Worm (Caenorhabditis elegans) whole organism, young adult: ENCODE data around the gene F26G5.1.

ENCODE experiments used
- B0035.1 ChIP-seq: sonication (generic microtip); optimal IDR thresholded peaks from 2 replicates; lab custom pipeline; 2016; ENCODE audit warnings: missing genetic modification characterization, mild to moderate bottlenecking, missing compliant biosample characterization, missing genotype, missing genetic modification reagents
- B0336.3 ChIP-seq: fragments of 200-800 bp; sonication (Bioruptor generic); IDR thresholded peaks from 2 replicates; pipeline ENCODE4 v1.3.6; 2022; ENCODE audit warnings: missing genetic modification characterization, missing compliant biosample characterization
- C06A6.2 ChIP-seq: fragments of 200-800 bp; sonication (Bioruptor generic); conservative IDR thresholded peaks from 2 replicates; pipeline ENCODE4 v1.3.6; 2022; ENCODE audit warnings: missing genetic modification characterization, missing compliant biosample characterization
- D2030.7 ChIP-seq: fragments of 200-800 bp; sonication (Bioruptor generic); IDR thresholded peaks from 2 replicates; pipeline ENCODE4 v1.3.6; 2022; ENCODE audit warnings: missing genetic modification reagents, missing genetic modification characterization, missing compliant biosample characterization
- F39B2.1 ChIP-seq: fragments of 200-800 bp; sonication (Bioruptor generic); IDR thresholded peaks from 2 replicates; pipeline ENCODE4 v1.3.6; 2022; ENCODE audit warnings: missing genetic modification reagents, missing genetic modification characterization, missing compliant biosample characterization
- F52B5.7 ChIP-seq: sonication (generic microtip); optimal IDR thresholded peaks from 2 replicates; lab custom pipeline; 2016; ENCODE audit warnings: mild to moderate bottlenecking, missing genetic modification characterization, missing compliant biosample characterization
- F55B11.4 ChIP-seq: sonication (generic microtip); optimal IDR thresholded peaks from 2 replicates; lab custom pipeline; 2016; ENCODE audit warnings: missing compliant biosample characterization, missing genetic modification characterization, borderline replicate concordance; ENCODE audit not compliant: insufficient read depth
- K12H6.12 ChIP-seq: fragments of 200-800 bp; sonication (Bioruptor generic); optimal IDR thresholded peaks from 2 replicates; lab custom pipeline; 2018; ENCODE audit warnings: mild to moderate bottlenecking, missing genetic modification characterization, missing compliant biosample characterization
- Y53F4B.3 ChIP-seq: fragments of 200-800 bp; sonication (Bioruptor generic); IDR thresholded peaks from 2 replicates; pipeline ENCODE4 v1.3.6; 2022; ENCODE audit warnings: missing genetic modification reagents, missing genetic modification characterization, missing compliant biosample characterization
- akir-1 ChIP-seq: fragments of 200-800 bp; sonication (Bioruptor generic); optimal IDR thresholded peaks from 2 replicates; lab custom pipeline; 2018; ENCODE audit warnings: mild to moderate bottlenecking, missing genetic modification characterization, moderate library complexity, missing compliant biosample characterization
- ama-1 ChIP-seq, 3 experiments: fragments of 150-350 bp in 1 of 3; sonication (generic microtip) in 2 of 3; optimal IDR thresholded peaks; 2 replicates each; lab custom pipeline; 2014 to 2018; ENCODE audit warnings: missing biosample characterization in 2 of 3, missing genetic modification characterization in 2 of 3, missing genetic modification reagents in 2 of 3
- aptf-2 ChIP-seq: fragments of 200-800 bp; sonication (Bioruptor generic); conservative IDR thresholded peaks from 2 replicates; pipeline ENCODE4 v1.3.6; 2022; ENCODE audit warnings: missing genetic modification reagents, missing genetic modification characterization, missing compliant biosample characterization
- aptf-3 ChIP-seq: fragments of 200-800 bp; sonication (Bioruptor generic); IDR thresholded peaks from 2 replicates; pipeline ENCODE4 v1.3.6; 2022; ENCODE audit warnings: missing genetic modification characterization, missing compliant biosample characterization
- atf-7 ChIP-seq: sonication (generic microtip); optimal IDR thresholded peaks from 2 replicates; lab custom pipeline; 2017; ENCODE audit warnings: mild to moderate bottlenecking, missing genetic modification characterization, missing compliant biosample characterization
- athp-1 ChIP-seq: sonication (generic microtip); optimal IDR thresholded peaks from 2 replicates; lab custom pipeline; 2017; ENCODE audit warnings: mild to moderate bottlenecking, missing genetic modification characterization, missing compliant biosample characterization
- attf-6 ChIP-seq: fragments of 200-800 bp; sonication (Bioruptor generic); IDR thresholded peaks from 2 replicates; pipeline ENCODE4 v1.3.6; 2022; ENCODE audit warnings: missing genetic modification reagents, missing genetic modification characterization, missing compliant biosample characterization
- ccch-3 ChIP-seq: fragments of 200-800 bp; sonication (Bioruptor generic); optimal IDR thresholded peaks from 2 replicates; lab custom pipeline; 2018; ENCODE audit warnings: mild to moderate bottlenecking, missing genetic modification characterization, missing compliant biosample characterization
- ceh-100 ChIP-seq: fragments of 200-800 bp; sonication (Bioruptor generic); IDR thresholded peaks from 2 replicates; pipeline ENCODE4 v1.3.6; 2022; ENCODE audit warnings: missing genetic modification reagents, missing genetic modification characterization, missing compliant biosample characterization
- chd-7 ChIP-seq: sonication (generic microtip); optimal IDR thresholded peaks from 2 replicates; lab custom pipeline; 2016; ENCODE audit warnings: mild to moderate bottlenecking, missing genetic modification characterization, moderate library complexity, missing compliant biosample characterization
- dox-1 ChIP-seq: fragments of 200-800 bp; sonication (Bioruptor generic); IDR thresholded peaks from 2 replicates; pipeline ENCODE4 v1.3.6; 2022; ENCODE audit warnings: missing genetic modification reagents, missing genetic modification characterization, missing compliant biosample characterization
- dpff-1 ChIP-seq: sonication (generic microtip); optimal IDR thresholded peaks from 2 replicates; lab custom pipeline; 2017; ENCODE audit warnings: mild to moderate bottlenecking, missing genetic modification characterization, missing compliant biosample characterization
- egl-18 ChIP-seq: fragments of 200-800 bp; sonication (Bioruptor generic); IDR thresholded peaks from 2 replicates; pipeline ENCODE4 v1.3.6; 2022; ENCODE audit warnings: missing genetic modification reagents, missing genetic modification characterization, missing compliant biosample characterization
- ekl-4 ChIP-seq: fragments of 200-800 bp; sonication (Bioruptor generic); IDR thresholded peaks from 2 replicates; pipeline ENCODE4 v1.3.6; 2022; ENCODE audit warnings: missing genetic modification reagents, missing genetic modification characterization, missing compliant biosample characterization
- fkh-3 ChIP-seq: sonication (generic microtip); optimal IDR thresholded peaks from 2 replicates; lab custom pipeline; 2016; ENCODE audit warnings: mild to moderate bottlenecking, missing genetic modification characterization, missing compliant biosample characterization
- hmg-1.2 ChIP-seq: fragments of 200-800 bp; sonication (Bioruptor generic); IDR thresholded peaks from 2 replicates; pipeline ENCODE4 v1.3.6; 2022; ENCODE audit warnings: missing genetic modification reagents, missing genetic modification characterization, missing compliant biosample characterization
- hrde-1 ChIP-seq: sonication (generic microtip); optimal IDR thresholded peaks from 2 replicates; lab custom pipeline; 2016; ENCODE audit warnings: missing genetic modification characterization, mild to moderate bottlenecking, missing compliant biosample characterization, moderate library complexity, missing genotype, missing genetic modification reagents, borderline replicate concordance
- lsl-1 ChIP-seq: fragments of 200-800 bp; sonication (Bioruptor generic); optimal IDR thresholded peaks from 2 replicates; lab custom pipeline; 2018; ENCODE audit warnings: mild to moderate bottlenecking, missing genetic modification characterization, moderate library complexity, missing compliant biosample characterization
- madf-8 ChIP-seq: fragments of 200-800 bp; sonication (Bioruptor generic); conservative IDR thresholded peaks from 2 replicates; pipeline ENCODE4 v1.3.6; 2022; ENCODE audit warnings: missing genetic modification reagents, missing genetic modification characterization, missing compliant biosample characterization
- mes-4 ChIP-seq: sonication (generic microtip); optimal IDR thresholded peaks from 2 replicates; lab custom pipeline; 2016; ENCODE audit warnings: missing genotype, missing genetic modification characterization, missing compliant biosample characterization
- nhr-120 ChIP-seq: fragments of 200-800 bp; sonication (Bioruptor generic); IDR thresholded peaks from 2 replicates; pipeline ENCODE4 v1.3.6; 2022; ENCODE audit warnings: missing genetic modification characterization, missing compliant biosample characterization
- nhr-179 ChIP-seq: sonication (generic microtip); optimal IDR thresholded peaks from 2 replicates; lab custom pipeline; 2016; ENCODE audit warnings: mild to moderate bottlenecking, missing genetic modification characterization, missing compliant biosample characterization
- nhr-80 ChIP-seq: sonication (generic microtip); optimal IDR thresholded peaks from 2 replicates; lab custom pipeline; 2016; ENCODE audit warnings: missing genetic modification characterization, missing compliant biosample characterization
- pha-4 ChIP-seq: fragments of 150-350 bp; sonication (generic microtip); optimal IDR thresholded peaks from 2 replicates; lab custom pipeline; 2014; ENCODE audit warnings: missing biosample characterization, missing genetic modification reagents, missing genetic modification characterization
- rcor-1 ChIP-seq: fragments of 200-800 bp; sonication (Bioruptor generic); IDR thresholded peaks from 2 replicates; pipeline ENCODE4 v1.3.6; 2022; ENCODE audit warnings: missing genetic modification reagents, missing genetic modification characterization, missing compliant biosample characterization
- repo-1 ChIP-seq: sonication (generic microtip); optimal IDR thresholded peaks from 2 replicates; lab custom pipeline; 2017; ENCODE audit warnings: mild to moderate bottlenecking, missing genetic modification characterization, missing compliant biosample characterization
- sea-2 ChIP-seq: fragments of 200-800 bp; sonication (Bioruptor generic); IDR thresholded peaks from 2 replicates; pipeline ENCODE4 v1.3.6; 2022; ENCODE audit warnings: missing genetic modification characterization, missing compliant biosample characterization
- snpc-1.1 ChIP-seq: sonication (generic microtip); optimal IDR thresholded peaks from 2 replicates; lab custom pipeline; 2017; ENCODE audit warnings: missing genetic modification characterization, mild to moderate bottlenecking, missing compliant biosample characterization, antibody characterized with exemption, moderate library complexity, missing genotype, missing genetic modification reagents; ENCODE audit not compliant: insufficient read depth
- snpc-4 ChIP-seq, 5 experiments: fragments of 150-350 bp in 1 of 5; sonication (generic microtip) in 4 of 5; optimal IDR thresholded peaks; 2 replicates each; lab custom pipeline; 2014 to 2018; ENCODE audit warnings: missing genetic modification characterization in 5 of 5, missing biosample characterization in 3 of 5, antibody characterized with exemption in 2 of 5, mild to moderate bottlenecking in 2 of 5, missing compliant biosample characterization in 2 of 5, missing genotype in 2 of 5, moderate library complexity in 2 of 5, missing genetic modification reagents in 1 of 5
- somi-1 ChIP-seq: fragments of 200-800 bp; sonication (Bioruptor generic); optimal IDR thresholded peaks from 2 replicates; lab custom pipeline; 2018; ENCODE audit warnings: mild to moderate bottlenecking, missing genetic modification characterization, missing compliant biosample characterization
- tbp1 ChIP-seq: fragments of 200-800 bp; sonication (Bioruptor generic); optimal IDR thresholded peaks from 2 replicates; lab custom pipeline; 2018; ENCODE audit warnings: mild to moderate bottlenecking, missing genetic modification characterization, missing compliant biosample characterization
- tbx-9 ChIP-seq: sonication (generic microtip); optimal IDR thresholded peaks from 2 replicates; lab custom pipeline; 2016; ENCODE audit warnings: borderline replicate concordance, missing genetic modification characterization, inconsistent platforms, missing compliant biosample characterization
- xnd-1 ChIP-seq: sonication (generic microtip); optimal IDR thresholded peaks from 2 replicates; lab custom pipeline; 2016; ENCODE audit warnings: missing genotype, missing genetic modification reagents, missing genetic modification characterization, missing compliant biosample characterization
- zim-3 ChIP-seq: sonication (generic microtip); optimal IDR thresholded peaks from 2 replicates; lab custom pipeline; 2017; ENCODE audit warnings: mild to moderate bottlenecking, missing genetic modification characterization, moderate library complexity, missing compliant biosample characterization
- ztf-25 ChIP-seq: fragments of 200-800 bp; sonication (Bioruptor generic); IDR thresholded peaks from 2 replicates; pipeline ENCODE4 v1.3.6; 2022; ENCODE audit warnings: missing genetic modification reagents, missing genetic modification characterization, missing compliant biosample characterization
- ztf-3 ChIP-seq: fragments of 200-800 bp; sonication (Bioruptor generic); optimal IDR thresholded peaks from 2 replicates; lab custom pipeline; 2018; ENCODE audit warnings: mild to moderate bottlenecking, missing genetic modification characterization, missing compliant biosample characterization

Gene F26G5.1

DNA sequence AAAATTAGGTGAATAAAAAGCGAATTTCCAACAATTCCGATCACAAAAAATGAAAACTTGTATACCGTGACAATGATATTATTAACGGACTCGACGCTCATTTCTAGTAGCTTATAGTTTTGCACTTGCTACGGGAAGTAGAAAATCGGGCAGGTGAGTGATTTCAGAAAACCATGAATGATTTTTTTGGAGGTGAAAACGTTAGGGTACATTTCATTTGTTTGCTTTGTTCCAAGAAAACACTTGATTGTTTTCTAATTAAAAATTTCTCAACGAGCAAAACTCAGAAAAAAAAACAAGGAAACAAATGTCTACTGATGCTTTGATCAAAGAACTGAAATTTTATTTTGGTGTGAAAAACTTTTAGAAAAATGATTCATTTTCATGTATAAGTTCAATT is 5.6 kb downstream of the F26G5.1 start, which contains the start of gene srsx-12:
Gene srsx-12, minus strand, starts transcription at position 101 of the 400 bp plus-strand sequence.
- TF ChIP-seq tbp1 (GFP tag; lab: Kevin White, UChicago), result no peak
- TF ChIP-seq Y53F4B.3 (GFP tag; lab: Robert Waterston, UW), result no peak
- TF ChIP-seq pha-4 (tag; lab: Kevin White, UChicago), result no peak
- no peak for TF ChIP-seq nhr-80 (tag; lab: Kevin White, UChicago)
- TF ChIP-seq aptf-2 (GFP tag; lab: Robert Waterston, UW), result no peak
- TF ChIP-seq somi-1, result no peak
- no peak for TF ChIP-seq ekl-4 (GFP tag; lab: Robert Waterston, UW)
- no peak for TF ChIP-seq fkh-3 (tag; lab: Kevin White, UChicago)
- TF ChIP-seq ama-1 (optimal IDR thresholded peaks at IDR 0.05; lab: Kevin White, UChicago), result no peak
- no peak for TF ChIP-seq ama-1 (GFP tag; optimal IDR thresholded peaks at IDR 0.05; lab: Kevin White, UChicago)
- TF ChIP-seq dpff-1 (tag; lab: Kevin White, UChicago), result no peak
- no peak for TF ChIP-seq egl-18
- TF ChIP-seq ceh-100 (GFP tag; lab: Robert Waterston, UW), result no peak

DNA sequence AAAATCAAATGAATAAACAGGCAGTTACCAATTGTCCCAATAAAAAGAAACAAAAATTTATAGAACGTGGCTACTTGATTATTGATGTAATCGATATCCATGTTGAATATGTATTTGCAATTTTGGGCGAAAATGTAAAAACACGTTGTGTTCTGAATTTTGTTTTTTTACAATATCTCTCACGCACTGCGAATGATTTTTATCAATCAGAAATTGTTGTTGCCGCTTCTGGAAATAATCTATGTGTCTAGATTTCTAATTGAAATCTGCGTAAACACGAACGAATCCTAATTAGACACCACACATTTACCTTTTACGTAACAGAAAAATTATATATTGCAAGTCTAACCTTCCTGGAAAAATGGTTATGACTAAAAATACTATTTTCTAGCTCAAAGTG is 7.8 kb downstream of the F26G5.1 start, which contains the start of gene srsx-13:
Gene srsx-13, minus strand, starts transcription at position 101 of the 400 bp plus-strand sequence.
- TF ChIP-seq F52B5.7 (no peak), nhr-179 (tag; lab: Kevin White, UChicago) (no peak), C06A6.2 (no peak), B0035.1 (tag; lab: Kevin White, UChicago) (no peak), atf-7 (tag; lab: Kevin White, UChicago) (no peak), tbp1 (GFP tag; lab: Kevin White, UChicago) (no peak), xnd-1 (tag; lab: Kevin White, UChicago) (no peak), ccch-3 (GFP tag; lab: Kevin White, UChicago) (no peak), madf-8 (GFP tag; lab: Robert Waterston, UW) (no peak), chd-7 (tag; lab: Kevin White, UChicago) (no peak), D2030.7 (GFP tag; lab: Robert Waterston, UW) (no peak), repo-1 (tag; lab: Kevin White, UChicago) (no peak), attf-6 (GFP tag; lab: Robert Waterston, UW) (no peak), snpc-1.1 (tag; lab: Kevin White, UChicago) (no peak), hrde-1 (tag; lab: Kevin White, UChicago) (no peak), snpc-4 (GFP tag; optimal IDR thresholded peaks at IDR 0.05; lab: Kevin White, UChicago) (no peak), snpc-4 (tag; optimal IDR thresholded peaks at IDR 0.05; lab: Kevin White, UChicago) (no peak)
- TF ChIP-seq, all 124 proteins: peak for 0

DNA sequence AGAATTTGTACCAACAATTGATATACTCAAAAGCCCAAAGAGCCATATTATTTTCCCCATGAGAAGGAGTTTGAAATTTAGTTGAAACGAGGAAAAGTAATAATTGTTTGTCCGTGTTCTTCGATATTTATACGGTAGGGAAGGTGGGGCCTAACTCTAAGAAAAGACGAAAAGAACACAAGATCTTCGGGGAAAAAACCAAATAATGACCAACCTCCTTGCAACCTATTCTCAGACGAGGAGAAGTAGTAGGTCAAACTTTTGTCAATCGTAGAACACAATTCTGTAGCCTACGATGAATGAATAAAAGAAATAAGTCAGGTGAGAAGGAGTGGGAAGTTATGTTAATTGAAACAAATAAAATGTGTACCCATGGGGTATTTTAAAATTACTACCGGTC is 11.8 kb downstream of the F26G5.1 start, which contains the start of gene ncx-8:
Gene ncx-8, minus strand, starts transcription at position 101 of the 400 bp plus-strand sequence.
- no peak for TF ChIP-seq sea-2
- no peak for TF ChIP-seq hmg-1.2 (GFP tag; lab: Robert Waterston, UW)
- TF ChIP-seq zim-3 (tag; lab: Kevin White, UChicago), result no peak
- no peak for TF ChIP-seq tbx-9
- TF ChIP-seq nhr-120 (GFP tag; lab: Robert Waterston, UW), result no peak
- no peak for TF ChIP-seq rcor-1 (GFP tag; lab: Robert Waterston, UW)

DNA sequence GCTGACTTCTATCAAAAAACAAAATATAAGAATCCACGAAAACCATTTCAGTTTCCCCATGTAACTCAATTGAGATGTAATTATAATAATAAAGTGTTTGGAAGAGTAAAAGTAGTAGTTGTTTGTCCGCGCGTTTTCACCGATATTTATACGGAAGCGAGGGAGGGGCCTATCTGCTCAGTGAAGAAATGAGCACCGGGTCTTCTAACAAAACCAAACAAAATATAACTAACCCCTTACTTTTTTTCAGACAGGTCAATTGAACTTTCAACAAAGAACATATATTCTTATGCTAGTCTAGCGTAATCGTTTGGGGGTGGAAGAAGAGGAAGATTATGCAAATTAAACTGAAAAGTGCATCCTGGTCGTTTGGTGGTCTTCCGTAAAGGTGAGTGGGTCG is 19.9 kb downstream of the F26G5.1 start, which contains the start of gene ncx-9:
Gene ncx-9, minus strand, starts transcription at position 101 of the 400 bp plus-strand sequence.
- TF ChIP-seq F39B2.1 (GFP tag; lab: Robert Waterston, UW) (no peak), aptf-3 (GFP tag; lab: Robert Waterston, UW) (no peak), ztf-25 (GFP tag; lab: Robert Waterston, UW) (no peak), dox-1 (GFP tag; lab: Robert Waterston, UW) (no peak), lsl-1 (GFP tag; lab: Kevin White, UChicago) (no peak), F55B11.4 (tag; lab: Kevin White, UChicago) (no peak), B0035.1 (tag; lab: Kevin White, UChicago) (no peak), ztf-3 (GFP tag; lab: Kevin White, UChicago) (no peak), B0336.3 (GFP tag; lab: Robert Waterston, UW) (no peak), K12H6.12 (no peak), mes-4 (tag; lab: Kevin White, UChicago) (no peak), akir-1 (GFP tag; lab: Kevin White, UChicago) (no peak), C06A6.2 (no peak), athp-1 (no peak)
